Worm (Caenorhabditis elegans) whole organism, L4/young adult: ENCODE measurements around the gene scl-3.

Experiments
- W03F9.2 ChIP-seq: fragments of 150-350 bp; optimal IDR thresholded peaks from 2 replicates; lab custom pipeline; 2014; ENCODE audit warnings: missing biosample characterization, missing genetic modification characterization
- dao-5 ChIP-seq: sonication (generic microtip); optimal IDR thresholded peaks from 2 replicates; lab custom pipeline; 2016; ENCODE audit warnings: missing genotype, missing genetic modification characterization, moderate library complexity, missing compliant biosample characterization
- him-1 ChIP-seq: sonication (generic microtip); optimal IDR thresholded peaks from 2 replicates; lab custom pipeline; 2016; ENCODE audit warnings: missing genotype, missing genetic modification reagents, missing genetic modification characterization, missing compliant biosample characterization

scl-3 gene

DNA sequence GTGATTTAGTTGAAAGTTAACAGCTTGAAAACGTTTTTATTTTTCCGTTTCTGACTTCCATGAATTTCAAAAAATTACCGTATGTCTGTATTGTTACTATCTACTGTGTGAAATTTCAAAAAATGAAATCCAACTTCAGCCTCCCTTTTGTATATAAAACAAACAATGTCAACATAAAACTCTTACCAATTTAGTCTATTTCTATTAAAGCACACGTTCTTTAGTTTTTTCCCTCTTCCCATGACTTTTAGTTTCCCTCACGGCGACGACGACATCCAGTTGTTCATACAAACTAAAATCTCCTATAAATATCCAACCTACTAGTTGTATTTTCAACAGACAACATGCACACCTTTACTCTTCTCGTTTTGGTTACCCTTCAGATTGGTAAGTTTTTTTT, at the start of gene scl-3:
Gene scl-3, plus strand, starts transcription at position 301 of the 400 bp plus-strand sequence.
- TF ChIP-seq him-1 (no peak), W03F9.2 (tag; lab: Kevin White, UChicago) (no peak), dao-5 (no peak)

DNA sequence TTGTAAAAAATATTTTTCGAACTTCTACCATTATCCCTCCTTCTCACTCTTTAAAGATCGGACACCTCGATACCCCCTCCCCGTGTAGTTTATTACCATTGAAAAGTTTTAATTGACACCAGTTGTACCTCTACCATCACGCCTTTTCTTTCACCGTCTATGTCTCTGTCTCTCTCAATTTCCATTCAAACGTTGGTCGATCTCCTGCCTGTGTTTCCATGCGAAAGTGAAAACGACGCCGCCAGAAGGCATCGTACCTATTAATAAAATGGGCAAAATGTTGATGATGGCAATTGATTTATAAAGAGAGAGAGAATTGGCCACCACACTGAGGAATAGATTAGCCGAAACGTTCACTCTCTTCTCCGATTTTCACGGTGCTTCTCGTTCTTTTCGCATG, 46.2 kb upstream of the scl-3 start:
- TF ChIP-seq dao-5: no peak
- no peak for TF ChIP-seq W03F9.2 (tag; lab: Kevin White, UChicago)
- no peak for TF ChIP-seq him-1

DNA sequence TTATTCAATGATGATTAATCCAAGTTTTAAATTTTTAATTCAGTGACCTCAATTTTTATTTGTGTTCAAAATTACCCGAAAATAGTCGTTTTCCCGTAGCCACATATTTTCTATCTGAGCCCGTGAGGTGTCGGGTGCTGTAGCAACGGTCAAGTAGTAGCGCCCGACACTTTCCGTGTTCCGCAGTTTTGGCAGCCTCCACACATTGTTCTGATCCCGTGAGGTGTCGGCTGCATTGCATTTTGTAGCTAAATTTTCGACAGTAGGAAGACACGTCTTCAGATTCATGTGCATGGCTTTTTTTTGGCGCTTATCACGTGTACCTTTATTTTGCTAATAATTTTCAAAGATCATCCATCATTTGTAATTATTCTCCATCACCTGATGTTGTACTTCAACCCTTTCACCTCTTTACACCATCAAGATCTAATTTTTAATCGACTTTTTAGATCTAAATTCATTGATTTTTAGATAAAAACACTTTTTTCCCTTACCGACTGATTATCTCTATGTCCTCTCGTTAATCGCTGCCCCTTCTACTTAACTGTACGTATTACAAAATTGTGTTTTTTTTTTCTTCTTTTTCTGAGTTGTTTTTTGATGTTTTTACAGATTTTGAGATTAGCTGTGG, 45.6 kb upstream of the scl-3 start:
- TF ChIP-seq dao-5: no peak

DNA sequence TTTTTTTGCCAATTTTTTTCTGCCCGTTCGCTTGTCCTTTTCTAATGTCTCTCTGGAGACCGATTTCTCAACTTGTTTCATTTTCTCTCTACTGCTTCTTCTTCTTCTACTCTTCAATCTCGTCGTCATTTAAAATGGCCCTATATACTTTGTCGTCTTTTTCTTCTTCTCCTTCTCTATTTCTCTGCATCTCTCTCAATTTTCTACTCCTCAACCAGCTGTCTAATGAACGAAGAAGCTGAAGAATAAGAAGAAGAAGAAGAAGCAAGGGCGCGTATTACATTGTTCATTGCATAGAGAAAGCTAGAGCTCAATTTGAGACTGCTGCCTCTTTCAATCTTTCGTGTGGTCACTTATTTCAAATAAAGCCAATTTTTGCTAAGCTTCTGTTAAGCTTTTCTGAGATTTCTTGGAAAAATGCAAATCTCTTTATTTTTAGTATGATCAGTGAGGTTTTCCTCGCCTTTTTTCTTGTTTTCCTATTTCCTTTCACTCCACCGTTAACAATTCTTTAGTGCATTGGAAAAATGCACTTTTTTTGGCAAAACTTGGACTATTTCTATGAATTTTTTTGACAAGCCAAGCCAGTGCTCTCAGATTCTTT, 43.5 kb upstream of the scl-3 start:
- TF ChIP-seq him-1 (peak; percentile 10), dao-5 (no peak)

DNA sequence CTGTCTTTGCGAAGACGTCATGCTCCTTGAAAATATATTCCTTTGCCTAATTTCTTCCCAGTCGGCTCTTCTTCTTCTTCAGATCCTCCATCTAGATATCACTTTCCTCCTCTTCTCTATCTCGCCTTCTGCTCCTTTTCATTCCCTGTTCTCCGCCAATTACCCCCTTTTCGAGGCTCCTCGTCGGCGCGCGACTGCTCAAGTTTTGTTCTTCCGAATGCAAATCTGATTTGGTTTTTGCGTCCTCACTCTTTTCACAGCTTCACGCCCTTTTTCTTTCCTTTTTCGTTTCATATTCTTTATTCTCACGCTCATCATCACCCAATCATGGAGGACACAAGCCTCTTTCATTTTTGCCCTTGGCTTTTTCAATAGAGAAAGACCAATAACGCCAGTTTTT, 42.6 kb upstream of the scl-3 start:
- TF ChIP-seq W03F9.2 (tag; lab: Kevin White, UChicago): no peak
- TF ChIP-seq him-1: no peak
- TF ChIP-seq dao-5: no peak

DNA sequence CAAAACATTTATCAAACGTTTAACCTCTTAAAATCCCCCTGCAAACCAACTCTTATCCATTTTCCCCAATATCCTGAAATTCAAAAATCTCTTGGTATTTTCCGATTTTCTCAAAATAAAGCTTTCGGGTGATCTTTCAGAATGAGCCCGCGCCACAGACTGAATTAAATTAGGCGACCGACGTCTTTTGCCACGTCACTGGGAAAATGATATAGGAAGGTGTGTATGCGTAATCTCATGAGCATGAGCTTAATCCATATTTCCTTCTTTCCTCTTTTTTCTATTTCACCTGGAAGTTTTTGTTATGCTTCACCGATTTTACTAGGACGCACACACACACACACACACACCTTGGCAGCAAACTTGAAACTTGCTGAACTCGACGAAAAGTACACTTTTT, 38.4 kb upstream of the scl-3 start:
- TF ChIP-seq dao-5: no peak
- no peak for TF ChIP-seq him-1
- TF ChIP-seq W03F9.2 (tag; lab: Kevin White, UChicago): no peak

DNA sequence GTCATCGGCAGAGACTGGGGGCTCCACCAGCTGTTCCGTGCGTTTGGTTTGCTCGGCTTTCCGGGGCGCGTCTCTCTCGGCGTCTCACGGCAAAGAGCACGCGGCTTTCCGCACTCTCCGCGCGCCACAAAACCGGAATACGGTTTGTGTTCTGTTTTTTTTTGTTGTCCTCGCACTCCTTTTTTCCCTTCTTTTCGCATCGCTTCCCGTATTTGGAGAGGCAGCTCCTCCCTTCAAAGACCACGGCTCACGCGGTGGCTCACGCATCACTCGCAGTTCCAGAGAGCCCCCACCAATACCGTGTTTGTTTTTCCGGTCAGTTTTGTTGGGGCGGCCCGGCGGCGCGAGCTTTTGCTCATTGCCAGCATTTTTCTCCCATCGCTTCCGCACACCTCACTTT, 36.5 kb upstream of the scl-3 start:
- TF ChIP-seq him-1 (no peak), W03F9.2 (tag; lab: Kevin White, UChicago) (no peak)

DNA sequence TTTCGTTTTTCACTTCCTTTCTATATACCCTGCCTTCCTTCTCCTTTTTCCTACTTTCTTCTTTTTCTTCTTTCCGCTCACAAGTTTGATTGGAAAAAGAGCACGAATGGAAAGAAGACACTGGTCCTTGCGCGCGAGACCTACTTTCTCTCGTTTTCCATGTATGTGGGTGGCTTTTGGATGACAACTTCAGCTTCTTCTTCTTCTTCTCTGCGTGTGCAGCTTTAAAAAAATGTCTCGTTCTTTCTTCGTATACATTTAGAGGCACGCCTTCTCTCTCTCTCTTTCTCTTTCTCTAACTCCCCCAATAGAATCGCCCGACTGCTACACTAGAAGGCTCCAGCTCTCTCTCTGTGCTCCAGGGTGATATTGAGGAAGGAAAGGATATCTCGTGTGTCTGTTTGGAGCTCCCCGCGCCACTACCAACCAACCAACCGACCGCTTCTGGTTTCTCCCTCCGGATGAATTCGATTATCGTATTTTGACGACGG, 33.5 kb upstream of the scl-3 start:
- TF ChIP-seq dao-5 (no peak), him-1 (peak; percentile 49)

DNA sequence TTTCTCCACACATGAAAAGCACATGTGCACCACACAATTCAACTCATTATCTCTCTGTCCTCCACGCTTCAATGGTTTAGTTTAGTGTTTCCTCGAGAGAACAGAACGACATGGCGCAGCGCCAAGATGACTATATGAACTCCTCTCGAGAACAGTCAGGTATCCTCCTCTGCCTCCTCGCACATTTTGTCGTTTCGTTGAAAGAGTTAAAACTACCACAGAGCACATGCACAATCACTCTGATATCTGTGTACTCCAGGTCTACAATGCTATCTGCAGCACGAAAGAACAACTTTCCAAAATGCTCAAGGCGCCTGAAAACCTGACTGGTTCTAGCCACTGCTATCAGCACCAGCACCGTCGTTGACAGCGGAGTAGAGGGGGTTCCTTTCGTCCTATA, 32.6 kb upstream of the scl-3 start:
- TF ChIP-seq W03F9.2 (tag; lab: Kevin White, UChicago) (no peak), dao-5 (no peak), him-1 (no peak)

DNA sequence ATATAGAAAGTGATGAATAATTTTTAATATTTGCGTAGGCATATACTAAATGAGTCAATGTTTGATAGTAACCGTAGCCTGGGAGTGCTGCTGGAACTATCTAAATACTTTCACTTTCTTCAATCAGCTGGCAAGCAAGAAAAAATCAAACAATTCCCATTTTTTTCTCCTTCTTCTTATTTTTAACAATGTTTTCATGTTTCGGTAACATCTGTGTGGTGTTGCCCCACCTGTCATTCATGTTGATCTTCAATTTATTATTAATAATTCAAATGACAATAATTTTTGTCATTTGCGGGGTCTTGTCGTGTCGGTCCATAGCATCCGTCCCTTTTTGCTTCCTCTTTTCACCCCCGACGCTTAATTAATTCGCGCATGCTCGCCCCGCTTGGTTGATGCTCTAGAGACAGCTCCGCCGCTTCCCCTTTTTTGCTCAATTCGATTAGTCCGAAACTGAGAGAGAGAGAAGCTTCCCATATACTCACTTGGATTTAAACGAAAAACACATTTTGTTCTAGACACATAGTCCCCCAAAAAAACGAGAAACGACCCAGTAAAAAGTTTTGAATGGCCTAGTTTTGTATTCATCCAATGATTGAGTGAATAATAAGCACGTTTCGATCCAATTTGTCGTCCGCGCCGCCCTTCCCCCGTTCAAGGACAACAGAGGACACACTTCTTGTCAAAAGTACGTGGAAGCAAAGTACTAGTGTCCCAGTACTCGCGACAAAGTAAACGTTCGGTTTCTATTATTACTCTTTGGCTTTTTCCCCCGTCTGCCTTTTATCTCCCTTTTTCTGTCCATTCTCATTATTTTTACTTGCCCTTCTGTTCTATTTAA, 31.4 kb upstream of the scl-3 start:
- TF ChIP-seq him-1 (no peak), W03F9.2 (tag; lab: Kevin White, UChicago) (no peak), dao-5 (no peak)

DNA sequence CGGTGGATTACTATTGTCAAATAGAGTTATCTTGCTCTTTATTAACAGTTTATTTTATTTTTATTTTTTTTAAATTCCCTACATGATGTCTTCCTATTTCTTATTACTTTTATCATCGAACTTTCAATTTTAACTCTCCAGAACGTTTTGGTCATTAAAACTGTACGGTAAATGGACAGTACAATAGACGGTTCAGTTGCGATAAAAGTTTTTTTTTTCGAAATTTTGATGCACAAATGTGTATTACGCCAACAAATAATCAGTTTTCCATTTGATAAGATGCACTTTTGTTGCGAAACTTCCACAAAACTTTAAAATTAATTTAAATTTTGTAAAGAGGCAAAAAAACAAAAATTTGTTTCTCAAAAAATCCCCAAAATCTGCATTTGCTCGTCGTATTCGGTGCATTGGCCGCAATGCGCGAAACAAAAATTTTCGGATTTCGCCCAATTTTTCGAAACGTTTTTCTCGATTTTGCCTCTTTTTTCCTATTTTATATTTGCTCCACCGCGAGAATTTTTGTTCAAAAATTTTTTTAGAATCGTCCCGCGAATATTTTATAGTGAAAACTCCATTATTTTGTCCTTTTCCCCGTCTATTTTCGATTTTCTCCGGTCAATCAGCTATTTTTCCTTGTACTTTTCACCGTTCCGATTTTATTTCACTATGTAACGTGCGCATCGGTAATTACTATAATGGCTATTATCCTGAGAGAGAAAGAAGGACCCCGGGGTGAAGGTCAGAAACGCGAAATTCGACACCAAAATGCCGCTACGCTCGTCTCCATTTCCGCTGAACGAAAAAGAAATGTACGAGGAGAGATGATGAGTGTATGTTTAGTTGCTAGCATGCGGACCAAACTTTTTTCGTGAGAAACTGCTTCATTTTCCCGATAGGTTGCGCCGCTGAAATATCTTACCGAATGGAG, 30.4 kb upstream of the scl-3 start:
- no peak for TF ChIP-seq W03F9.2 (tag; lab: Kevin White, UChicago)
- TF ChIP-seq dao-5: no peak
- TF ChIP-seq him-1: no peak

DNA sequence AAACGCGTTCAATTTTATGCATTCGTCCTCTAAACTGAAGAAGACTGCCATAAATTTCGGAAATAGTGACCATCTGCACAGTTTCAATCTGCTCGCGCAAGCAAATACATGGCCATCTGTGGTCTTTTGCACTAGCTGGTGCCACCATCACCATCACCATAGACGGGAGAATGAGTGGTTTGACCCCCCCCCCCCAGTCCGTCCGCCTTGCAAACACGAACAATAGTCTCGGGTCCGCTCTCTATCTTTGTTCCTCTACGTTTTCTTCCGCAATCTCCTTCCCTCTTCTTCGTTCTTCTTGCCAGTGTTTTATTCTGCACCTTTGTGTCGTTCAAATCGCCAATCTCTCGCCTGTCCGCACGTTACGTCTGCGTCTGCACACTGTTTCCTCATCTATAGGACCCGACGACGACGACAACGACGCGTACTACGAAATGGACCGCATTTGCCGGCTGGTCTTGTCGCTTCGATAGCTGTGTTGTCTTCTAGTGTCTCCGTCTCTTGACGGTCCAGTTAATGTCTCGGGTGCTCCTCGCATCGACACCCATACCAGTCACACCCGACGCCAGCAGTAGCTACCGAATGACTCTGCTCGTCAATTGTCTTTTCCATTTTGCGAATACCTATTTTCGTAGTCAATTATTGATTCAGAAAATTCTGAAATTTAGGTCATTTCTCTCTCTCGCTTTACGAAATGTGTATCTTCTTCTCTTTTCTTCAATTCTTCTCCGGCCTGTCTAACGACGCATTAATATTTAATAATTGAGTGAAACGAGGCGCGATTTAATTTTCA, 29.5 kb upstream of the scl-3 start:
- no peak for TF ChIP-seq W03F9.2 (tag; lab: Kevin White, UChicago)
- TF ChIP-seq him-1: no peak
- no peak for TF ChIP-seq dao-5

DNA sequence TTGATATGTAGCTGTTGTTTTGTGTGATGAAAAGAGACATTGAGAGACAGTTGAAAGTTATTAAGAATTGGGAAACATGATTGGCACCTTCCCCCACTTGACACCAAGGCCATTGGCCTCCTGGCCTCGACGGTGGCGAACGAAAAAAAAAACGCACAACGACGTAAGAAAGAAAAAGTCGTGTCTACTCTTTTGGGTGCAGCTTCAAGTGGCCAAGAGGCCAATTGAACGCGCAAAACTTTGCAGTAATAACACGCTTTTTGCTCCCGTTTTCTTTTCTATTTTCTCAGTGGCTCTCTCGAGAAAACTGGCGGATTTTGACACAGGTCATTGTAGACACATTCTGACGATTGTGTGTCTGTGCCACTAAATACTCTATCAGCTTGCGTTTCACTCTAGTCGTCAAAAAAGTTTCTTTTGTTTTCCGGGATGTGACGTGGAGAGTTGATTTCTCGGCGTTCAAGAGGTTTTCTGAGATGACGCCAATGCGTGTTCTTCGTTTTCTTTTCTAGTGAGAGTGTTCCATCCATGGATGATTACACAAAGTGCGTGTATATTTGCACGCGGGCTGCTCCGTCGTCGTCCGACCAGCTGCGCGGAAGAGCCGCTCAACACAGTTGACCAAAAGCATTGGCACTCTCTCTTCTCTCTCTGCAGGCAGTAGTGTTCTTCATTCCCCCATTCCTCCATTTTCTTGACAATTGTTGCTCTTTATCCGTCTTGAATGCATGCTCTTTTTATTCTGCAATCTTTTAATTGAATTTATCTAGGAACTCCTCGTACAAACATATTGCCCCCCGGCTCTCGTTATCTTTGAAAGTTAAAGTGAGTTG, 28.7 kb upstream of the scl-3 start:
- TF ChIP-seq W03F9.2 (tag; lab: Kevin White, UChicago) (no peak), dao-5 (no peak), him-1 (no peak)
